Fruit fly (Drosophila melanogaster): ENCODE data around the gene Cyp6t1.

DNA sequence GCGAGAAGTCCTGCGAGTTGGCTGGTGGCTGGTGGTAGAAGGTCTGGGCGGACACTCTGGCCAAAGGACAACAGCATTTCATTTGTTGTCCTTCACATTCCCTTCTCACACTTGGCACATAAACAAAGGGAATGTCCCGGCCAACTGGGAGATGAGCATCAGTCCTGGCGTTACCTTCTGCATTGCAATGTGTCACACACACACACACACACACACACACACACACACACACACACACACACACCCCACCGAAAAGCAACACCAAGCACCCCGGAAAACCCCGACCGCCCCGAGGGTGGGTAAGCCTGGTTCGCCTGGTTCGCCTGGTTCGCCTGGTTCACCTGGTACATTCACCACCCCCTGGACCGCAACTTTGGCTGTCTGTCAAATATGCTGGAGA is 48.8 kb upstream of the Cyp6t1 start:
- TF ChIP-seq CG8478 (optimal IDR thresholded peaks at IDR 0.05) (no peak), psq (optimal IDR thresholded peaks at IDR 0.05) (no peak), Dll (optimal IDR thresholded peaks at IDR 0.05) (no peak)

Data from whole organism.